Fruit fly (Drosophila melanogaster): Measurements from ENCODE around the gene rush.

rush gene

dm6 chrX:1478276-1479122 is at the start of gene rush:
Gene rush (plus strand): TSS chrX:1478552.
- no peak for TF ChIP-seq Pif1B (GFP tag; optimal IDR thresholded peaks at IDR 0.05)
- no peak for TF ChIP-seq D1 (tag; optimal IDR thresholded peaks at IDR 0.05)
- TF ChIP-seq CG10348 (GFP tag; IDR thresholded peaks at IDR 0.05) = no peak
- TF ChIP-seq Ets98B (GFP tag; IDR thresholded peaks at IDR 0.05) = no peak; the same call in 1 of the 2 replicates
- TF ChIP-seq CG8159 (tag; optimal IDR thresholded peaks at IDR 0.05) = peak; percentile 16
- peak; percentile 60 for TF ChIP-seq CG4496 (GFP tag; IDR thresholded peaks at IDR 0.05)
- peak; percentile 28; the same call in 1 of the 3 replicates for TF ChIP-seq fd96Ca (GFP tag; IDR thresholded peaks at IDR 0.05)

- TF ChIP-seq D1 (tag; optimal IDR thresholded peaks at IDR 0.05) = no peak
- TF ChIP-seq CG4496 (GFP tag; IDR thresholded peaks at IDR 0.05) = no peak
- TF ChIP-seq CG34367 (tag; optimal IDR thresholded peaks at IDR 0.05) = no peak
- no peak for TF ChIP-seq CG13204 (GFP tag; optimal IDR thresholded peaks at IDR 0.05)
- TF ChIP-seq EcR (GFP tag; optimal IDR thresholded peaks at IDR 0.05) = no peak
- TF ChIP-seq CG12605 (GFP tag; IDR thresholded peaks at IDR 0.05) = no peak
- no peak for TF ChIP-seq Pif1A (GFP tag; optimal IDR thresholded peaks at IDR 0.05)
- TF ChIP-seq CG8301 (tag; optimal IDR thresholded peaks at IDR 0.05) = no peak
- TF ChIP-seq CG9948 (tag; optimal IDR thresholded peaks at IDR 0.05) = no peak
- no peak for TF ChIP-seq fd96Ca (GFP tag; IDR thresholded peaks at IDR 0.05)
- TF ChIP-seq Ets98B (GFP tag; IDR thresholded peaks at IDR 0.05) = no peak
Observed at dm6 chrX:1452130-1452529, 26.2 kb upstream of the rush start, which contains the start of gene Gr2a. Gene Gr2a (plus strand): TSS chrX:1452430.

DNA sequence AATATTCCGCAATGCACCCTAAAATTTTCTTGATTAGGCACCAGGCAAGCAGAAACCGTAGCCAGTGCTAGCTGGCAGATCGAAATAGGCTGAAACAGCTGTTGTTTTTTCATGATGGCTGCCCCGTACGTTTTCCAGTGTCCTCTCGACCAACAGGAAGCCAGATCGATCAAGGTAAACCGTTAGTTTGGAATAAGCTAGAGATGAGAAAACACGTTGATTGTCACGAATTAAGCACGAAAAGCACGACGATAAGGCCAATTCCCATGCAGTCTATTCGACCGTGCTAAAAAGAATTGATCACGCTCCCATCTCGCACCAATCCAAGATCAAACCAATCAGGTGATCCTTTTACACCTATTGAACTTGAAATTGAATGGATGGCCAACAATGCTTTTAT is 23.5 kb upstream of the rush start:
- TF ChIP-seq CG14655 (GFP tag; optimal IDR thresholded peaks at IDR 0.05) (no peak), CG4496 (GFP tag; IDR thresholded peaks at IDR 0.05) (no peak), CG34367 (tag; optimal IDR thresholded peaks at IDR 0.05) (no peak), Snoo (tag; optimal IDR thresholded peaks at IDR 0.05) (no peak)

DNA sequence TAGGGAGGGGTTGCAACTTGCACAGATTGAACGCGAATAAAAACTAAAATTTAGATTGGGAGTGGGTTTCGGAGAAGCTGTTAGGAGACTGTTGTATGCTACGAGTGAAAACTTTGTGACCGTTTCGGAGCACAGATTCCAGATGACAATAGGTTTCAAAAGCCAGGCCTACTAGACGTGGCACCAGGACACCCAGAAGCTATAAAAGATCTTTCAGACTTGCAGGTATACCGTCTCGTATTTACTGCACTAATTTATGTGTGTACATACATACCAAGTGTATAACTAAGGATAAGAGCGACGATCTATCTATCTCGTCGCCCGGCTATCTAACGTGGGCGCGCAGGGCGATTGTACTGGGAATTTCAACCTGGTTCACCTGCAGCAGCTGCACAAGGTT is 21.4 kb upstream of the rush start, which contains the start of gene CG14785:
Gene CG14785, minus strand, starts transcription at position 101 of the 400 bp plus-strand sequence.
- TF ChIP-seq Pif1B (GFP tag; optimal IDR thresholded peaks at IDR 0.05) = no peak
- no peak for TF ChIP-seq CG14655 (GFP tag; optimal IDR thresholded peaks at IDR 0.05)
- no peak for TF ChIP-seq Pif1A (GFP tag; optimal IDR thresholded peaks at IDR 0.05)
- TF ChIP-seq CG8301 (tag; optimal IDR thresholded peaks at IDR 0.05) = no peak
- TF ChIP-seq CG15710 (tag; optimal IDR thresholded peaks at IDR 0.05) = no peak
- no peak for TF ChIP-seq CG13204 (GFP tag; optimal IDR thresholded peaks at IDR 0.05)
- TF ChIP-seq fd96Ca (GFP tag; IDR thresholded peaks at IDR 0.05) = no peak
- no peak for TF ChIP-seq EcR (GFP tag; optimal IDR thresholded peaks at IDR 0.05)
- no peak for TF ChIP-seq CG17806 (tag; optimal IDR thresholded peaks at IDR 0.05)
- TF ChIP-seq CG12605 (GFP tag; IDR thresholded peaks at IDR 0.05) = no peak

DNA sequence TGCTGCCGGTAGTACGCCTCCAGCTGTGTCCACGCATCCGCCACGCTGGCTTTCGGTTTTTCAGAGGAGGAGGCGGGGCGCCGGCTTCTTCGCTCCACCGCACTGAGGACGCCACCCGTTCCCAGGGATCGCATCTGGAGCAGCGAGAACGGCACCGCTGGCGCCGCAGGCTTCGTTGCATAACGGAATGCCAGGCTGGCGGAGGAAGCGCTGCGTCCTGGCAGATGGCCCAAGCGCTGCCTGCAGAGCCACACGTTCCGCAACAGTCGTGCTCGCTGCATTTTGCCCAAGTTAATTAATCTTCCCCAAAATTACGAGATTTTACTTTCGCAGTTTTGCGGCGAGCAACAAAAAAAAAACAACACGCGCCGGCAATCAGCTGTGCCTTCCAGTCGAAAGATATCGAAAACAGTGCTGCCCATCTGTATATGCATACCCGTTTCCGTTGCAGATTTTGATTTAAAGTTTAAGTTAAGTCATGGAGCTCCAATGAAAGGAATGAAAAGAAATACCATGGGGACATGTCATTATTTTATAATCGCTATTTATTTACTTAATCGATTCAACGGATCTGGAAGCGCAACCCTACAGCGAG is 18.0 kb upstream of the rush start, which contains the start of gene Lrpprc2:
Gene Lrpprc2, minus strand, starts transcription at position 340 of the 595 bp plus-strand sequence.
- TF ChIP-seq CG14655 (GFP tag; optimal IDR thresholded peaks at IDR 0.05) = no peak
- no peak for TF ChIP-seq CG8301 (tag; optimal IDR thresholded peaks at IDR 0.05)
- TF ChIP-seq CG32121 (GFP tag; IDR thresholded peaks at IDR 0.05) = no peak
- no peak for TF ChIP-seq D1 (tag; optimal IDR thresholded peaks at IDR 0.05)
- TF ChIP-seq CG8159 (tag; optimal IDR thresholded peaks at IDR 0.05) = no peak
- TF ChIP-seq Pif1A (GFP tag; optimal IDR thresholded peaks at IDR 0.05) = no peak
- no peak for TF ChIP-seq rn (GFP tag; IDR thresholded peaks at IDR 0.05)
- no peak for TF ChIP-seq CG9948 (tag; optimal IDR thresholded peaks at IDR 0.05)
- TF ChIP-seq Ets98B (GFP tag; IDR thresholded peaks at IDR 0.05) = no peak
- TF ChIP-seq Pif1B (GFP tag; optimal IDR thresholded peaks at IDR 0.05) = no peak

- TF ChIP-seq gl (tag; optimal IDR thresholded peaks at IDR 0.05) (peak; percentile 31), CG14655 (GFP tag; optimal IDR thresholded peaks at IDR 0.05) (no peak), Ets98B (GFP tag; IDR thresholded peaks at IDR 0.05) (no peak), CG4496 (GFP tag; IDR thresholded peaks at IDR 0.05) (peak; percentile 52; the same call in 1 of the 3 replicates)
Observed at dm6 chrX:1461544-1461943, 16.8 kb upstream of the rush start, which contains the start of gene CG14787. Gene CG14787 (minus strand): TSS chrX:1461676.

dm6 chrX:1464033-1464432 is 14.3 kb upstream of the rush start, which contains the start of gene Ns3:
Gene Ns3 (minus strand): TSS chrX:1464220.
- no peak for TF ChIP-seq CG15710 (tag; optimal IDR thresholded peaks at IDR 0.05)
- no peak for TF ChIP-seq CG10348 (GFP tag; IDR thresholded peaks at IDR 0.05)
- no peak for TF ChIP-seq Ets98B (GFP tag; IDR thresholded peaks at IDR 0.05)
- TF ChIP-seq gl (tag; optimal IDR thresholded peaks at IDR 0.05) = no peak
- TF ChIP-seq rn (GFP tag; IDR thresholded peaks at IDR 0.05) = no peak
- no peak for TF ChIP-seq CG32121 (GFP tag; IDR thresholded peaks at IDR 0.05)
- TF ChIP-seq fd96Ca (GFP tag; IDR thresholded peaks at IDR 0.05) = no peak
- TF ChIP-seq CG4496 (GFP tag; IDR thresholded peaks at IDR 0.05) = no peak
- TF ChIP-seq CG8159 (tag; optimal IDR thresholded peaks at IDR 0.05) = no peak
- TF ChIP-seq CG34367 (tag; optimal IDR thresholded peaks at IDR 0.05) = no peak
- no peak for TF ChIP-seq Pif1A (GFP tag; optimal IDR thresholded peaks at IDR 0.05)
- TF ChIP-seq CG8301 (tag; optimal IDR thresholded peaks at IDR 0.05) = no peak
- no peak for TF ChIP-seq D1 (tag; optimal IDR thresholded peaks at IDR 0.05)
- no peak for TF ChIP-seq Snoo (tag; optimal IDR thresholded peaks at IDR 0.05)

Measured in whole organism, pupa.